Fruit fly (Drosophila melanogaster) whole organism, embryonic: ENCODE results near the gene Acat2.

Source experiments
- ATbp ChIP-seq: fragments of 200-800 bp; sonication (Bioruptor generic); optimal IDR thresholded peaks from 2 replicates; lab custom pipeline; 2017; ENCODE audit warnings: missing biosample characterization, mild to moderate bottlenecking, missing genetic modification characterization, missing genetic modification reagents
- B-H2 ChIP-seq: fragments of 200-800 bp; sonication (Bioruptor generic); optimal IDR thresholded peaks from 2 replicates; lab custom pipeline; 2018; ENCODE audit warnings: missing biosample characterization, mild to moderate bottlenecking, missing genetic modification characterization
- Bteb2 ChIP-seq: fragments of 200-800 bp; sonication (Bioruptor generic); optimal IDR thresholded peaks from 2 replicates; lab custom pipeline; 2016; ENCODE audit warnings: missing biosample characterization, missing genetic modification characterization
- CG10543 ChIP-seq: fragments of 200-800 bp; sonication (Bioruptor generic); optimal IDR thresholded peaks from 3 replicates; lab custom pipeline; 2017; ENCODE audit warnings: missing biosample characterization, mild to moderate bottlenecking, missing genetic modification characterization, moderate library complexity
- CG10654 ChIP-seq: fragments of 200-800 bp; sonication (Bioruptor generic); optimal IDR thresholded peaks from 2 replicates; lab custom pipeline; 2016; ENCODE audit warnings: missing biosample characterization, missing genetic modification characterization
- CG12659 ChIP-seq: fragments of 200-800 bp; sonication (Bioruptor generic); optimal IDR thresholded peaks from 3 replicates; lab custom pipeline; 2017; ENCODE audit warnings: mild to moderate bottlenecking, missing biosample characterization, missing genetic modification reagents, missing genetic modification characterization
- CG14860 ChIP-seq: fragments of 200-800 bp; sonication (Bioruptor generic); IDR thresholded peaks from 3 replicates; pipeline ENCODE4 v1.3.6; 2022; ENCODE audit warnings: missing biosample characterization, missing genetic modification characterization; ENCODE audit not compliant: partially characterized antibody
- CG18764 ChIP-seq: fragments of 200-800 bp; sonication (Bioruptor generic); optimal IDR thresholded peaks from 3 replicates; lab custom pipeline; 2016; ENCODE audit warnings: missing biosample characterization, missing genetic modification characterization
- CG31388 ChIP-seq: fragments of 200-800 bp; sonication (Bioruptor generic); optimal IDR thresholded peaks from 2 replicates; lab custom pipeline; 2016; ENCODE audit warnings: missing biosample characterization, missing genetic modification characterization
- CG34376 ChIP-seq: fragments of 200-800 bp; sonication (Bioruptor generic); optimal IDR thresholded peaks from 2 replicates; lab custom pipeline; 2018; ENCODE audit warnings: missing biosample characterization, mild to moderate bottlenecking, missing genetic modification characterization
- CG6175 ChIP-seq: fragments of 200-800 bp; sonication (Bioruptor generic); IDR thresholded peaks from 3 replicates; pipeline ENCODE4 v1.3.6; 2022; ENCODE audit warnings: missing biosample characterization, missing genetic modification characterization
- CG7745 ChIP-seq: fragments of 200-800 bp; sonication (Bioruptor generic); optimal IDR thresholded peaks from 2 replicates; lab custom pipeline; 2018; ENCODE audit warnings: missing biosample characterization, mild to moderate bottlenecking, missing genetic modification characterization, moderate library complexity
- CG9215 ChIP-seq: fragments of 200-800 bp; sonication (Bioruptor generic); IDR thresholded peaks from 2 replicates; pipeline ENCODE4 v1.3.6; 2022; ENCODE audit warnings: missing biosample characterization, missing genetic modification characterization
- Deaf1 ChIP-seq: fragments of 200-800 bp; optimal IDR thresholded peaks from 3 replicates; lab custom pipeline; 2019; ENCODE audit warnings: missing biosample characterization, mild to moderate bottlenecking, missing genetic modification characterization, moderate library complexity
- E2f2 ChIP-seq: fragments of 200-800 bp; sonication (Bioruptor generic); IDR thresholded peaks from 2 replicates; pipeline ENCODE4 v1.3.6; 2022; ENCODE audit warnings: missing biosample characterization, missing genetic modification characterization
- Ets65A ChIP-seq: fragments of 200-800 bp; sonication (Bioruptor generic); peaks from one replicate; lab custom pipeline; 2016; ENCODE audit warnings: missing biosample characterization, missing genetic modification characterization
- Fer1 ChIP-seq: fragments of 200-800 bp; sonication (Bioruptor generic); optimal IDR thresholded peaks from 2 replicates; lab custom pipeline; 2017; ENCODE audit warnings: missing biosample characterization, mild to moderate bottlenecking, missing genetic modification characterization
- GATAe ChIP-seq: fragments of 200-800 bp; sonication (Bioruptor generic); conservative IDR thresholded peaks from 2 replicates; pipeline ENCODE4 v1.3.6; 2022; ENCODE audit warnings: missing biosample characterization, missing genetic modification characterization
- HLH54F ChIP-seq: fragments of 200-800 bp; sonication (Bioruptor generic); optimal IDR thresholded peaks from 3 replicates; lab custom pipeline; 2016; ENCODE audit warnings: missing biosample characterization, missing genetic modification characterization
- HmgZ ChIP-seq: fragments of 200-800 bp; sonication (Bioruptor generic); optimal IDR thresholded peaks from 2 replicates; lab custom pipeline; 2018; ENCODE audit warnings: missing biosample characterization, mild to moderate bottlenecking, missing genetic modification characterization
- Hr51 ChIP-seq, 2 experiments: fragments of 200-800 bp; sonication (Bioruptor generic); optimal IDR thresholded peaks; 2 replicates in 1 of 2; 3 replicates in 1 of 2; lab custom pipeline; 2016 to 2018; ENCODE audit warnings: missing biosample characterization in 2 of 2, missing genetic modification characterization in 2 of 2, mild to moderate bottlenecking in 1 of 2, moderate library complexity in 1 of 2
- NC2α ChIP-seq: fragments of 200-800 bp; sonication (Bioruptor generic); optimal IDR thresholded peaks from 2 replicates; lab custom pipeline; 2016; ENCODE audit warnings: missing biosample characterization, missing genetic modification characterization
- Optix ChIP-seq: fragments of 200-800 bp; sonication (Bioruptor generic); IDR thresholded peaks from 3 replicates; pipeline ENCODE4 v1.3.6; 2022; ENCODE audit warnings: missing biosample characterization, missing genetic modification characterization
- Pdp1 ChIP-seq, 2 experiments: fragments of 200-800 bp; sonication (Bioruptor generic); optimal IDR thresholded peaks; 3 replicates each; lab custom pipeline; 2016; ENCODE audit warnings: missing biosample characterization in 2 of 2, missing genetic modification characterization in 2 of 2, mild to moderate bottlenecking in 1 of 2, moderate library complexity in 1 of 2
- Sin3A ChIP-seq: fragments of >200 bp; optimal IDR thresholded peaks from 2 replicates; lab custom pipeline; 2018
- amos ChIP-seq: fragments of 200-800 bp; sonication (Bioruptor generic); IDR thresholded peaks from 2 replicates; pipeline ENCODE4 v1.3.6; 2022; ENCODE audit warnings: missing biosample characterization, missing genetic modification characterization; ENCODE audit not compliant: partially characterized antibody
- aop ChIP-seq: fragments of 200-800 bp; sonication (Bioruptor generic); IDR thresholded peaks from 2 replicates; pipeline ENCODE4 v1.3.6; 2022; ENCODE audit warnings: missing biosample characterization, missing genetic modification characterization
- ato ChIP-seq: fragments of 200-800 bp; sonication (Bioruptor generic); IDR thresholded peaks from 2 replicates; pipeline ENCODE4 v1.3.6; 2022; ENCODE audit warnings: missing biosample characterization, missing genetic modification characterization; ENCODE audit not compliant: partially characterized antibody
- cad ChIP-seq: fragments of >200 bp; optimal IDR thresholded peaks from 2 replicates; lab custom pipeline; 2017; ENCODE audit warnings: missing biosample characterization, missing genetic modification characterization
- corto ChIP-seq: fragments of 200-800 bp; sonication (Bioruptor generic); optimal IDR thresholded peaks from 2 replicates; lab custom pipeline; 2016; ENCODE audit warnings: missing biosample characterization, mild to moderate bottlenecking, missing genetic modification characterization, moderate library complexity
- ems ChIP-seq: fragments of 200-800 bp; sonication (Bioruptor generic); optimal IDR thresholded peaks from 3 replicates; lab custom pipeline; 2016; ENCODE audit warnings: missing biosample characterization, missing genetic modification characterization
- exex ChIP-seq: fragments of 200-800 bp; sonication (Bioruptor generic); optimal IDR thresholded peaks from 4 replicates; lab custom pipeline; 2018; ENCODE audit warnings: missing biosample characterization, mild to moderate bottlenecking, missing genetic modification characterization, moderate library complexity
- fd102C ChIP-seq: fragments of 200-800 bp; sonication (Bioruptor generic); optimal IDR thresholded peaks from 2 replicates; lab custom pipeline; 2018; ENCODE audit warnings: missing biosample characterization, mild to moderate bottlenecking, missing genetic modification characterization, moderate library complexity
- grn ChIP-seq: fragments of 200-800 bp; sonication (Bioruptor generic); optimal IDR thresholded peaks from 3 replicates; lab custom pipeline; 2017; ENCODE audit warnings: missing biosample characterization, missing genetic modification characterization
- mirr ChIP-seq: fragments of 200-800 bp; sonication (Bioruptor generic); optimal IDR thresholded peaks from 3 replicates; lab custom pipeline; 2018; ENCODE audit warnings: missing biosample characterization, mild to moderate bottlenecking, missing genetic modification characterization
- rib ChIP-seq: fragments of 200-800 bp; sonication (Bioruptor generic); IDR thresholded peaks from 2 replicates; pipeline ENCODE4 v1.3.6; 2022; ENCODE audit warnings: missing biosample characterization, missing genetic modification characterization
- schlank ChIP-seq: fragments of 200-800 bp; sonication (Bioruptor generic); optimal IDR thresholded peaks from 2 replicates; lab custom pipeline; 2018; ENCODE audit warnings: missing biosample characterization, mild to moderate bottlenecking, missing genetic modification characterization
- sd ChIP-seq: fragments of 200-800 bp; sonication (Bioruptor generic); optimal IDR thresholded peaks from 3 replicates; lab custom pipeline; 2018; ENCODE audit warnings: missing biosample characterization, mild to moderate bottlenecking, missing genetic modification characterization, moderate library complexity
- sima ChIP-seq: fragments of 200-800 bp; sonication (Bioruptor generic); optimal IDR thresholded peaks from 2 replicates; lab custom pipeline; 2016; ENCODE audit warnings: missing biosample characterization, missing genetic modification characterization
- slou ChIP-seq: fragments of 200-800 bp; sonication (Bioruptor generic); optimal IDR thresholded peaks from 3 replicates; lab custom pipeline; 2016; ENCODE audit warnings: missing biosample characterization, missing genetic modification characterization
- sug ChIP-seq: fragments of 200-800 bp; optimal IDR thresholded peaks from 2 replicates; lab custom pipeline; 2019; ENCODE audit warnings: missing biosample characterization, mild to moderate bottlenecking, missing genetic modification characterization, moderate library complexity
- tgo ChIP-seq: fragments of 200-800 bp; sonication (Bioruptor generic); IDR thresholded peaks from 3 replicates; pipeline ENCODE4 v1.3.6; 2022; ENCODE audit warnings: missing biosample characterization, missing genetic modification characterization
- trem ChIP-seq: fragments of 200-800 bp; optimal IDR thresholded peaks from 3 replicates; lab custom pipeline; 2019; ENCODE audit warnings: missing biosample characterization, mild to moderate bottlenecking, missing genetic modification characterization, moderate library complexity
- vnd ChIP-seq: fragments of 200-800 bp; sonication (Bioruptor generic); IDR thresholded peaks from 3 replicates; pipeline ENCODE4 v1.3.6; 2022; ENCODE audit warnings: missing biosample characterization, missing genetic modification characterization; ENCODE audit not compliant: partially characterized antibody
- zfh1 ChIP-seq: fragments of 200-800 bp; sonication (Bioruptor generic); IDR thresholded peaks from 3 replicates; pipeline ENCODE4 v1.3.6; 2022; ENCODE audit warnings: missing biosample characterization, missing genetic modification characterization

Gene Acat2

dm6 chr3L:1323136-1323535 lies 20.4 kb downstream of the Acat2 start (continued):
- TF ChIP-seq trem (tag; lab: Kevin White, UChicago), result peak; percentile 67
- no peak for TF ChIP-seq CG6175

DNA sequence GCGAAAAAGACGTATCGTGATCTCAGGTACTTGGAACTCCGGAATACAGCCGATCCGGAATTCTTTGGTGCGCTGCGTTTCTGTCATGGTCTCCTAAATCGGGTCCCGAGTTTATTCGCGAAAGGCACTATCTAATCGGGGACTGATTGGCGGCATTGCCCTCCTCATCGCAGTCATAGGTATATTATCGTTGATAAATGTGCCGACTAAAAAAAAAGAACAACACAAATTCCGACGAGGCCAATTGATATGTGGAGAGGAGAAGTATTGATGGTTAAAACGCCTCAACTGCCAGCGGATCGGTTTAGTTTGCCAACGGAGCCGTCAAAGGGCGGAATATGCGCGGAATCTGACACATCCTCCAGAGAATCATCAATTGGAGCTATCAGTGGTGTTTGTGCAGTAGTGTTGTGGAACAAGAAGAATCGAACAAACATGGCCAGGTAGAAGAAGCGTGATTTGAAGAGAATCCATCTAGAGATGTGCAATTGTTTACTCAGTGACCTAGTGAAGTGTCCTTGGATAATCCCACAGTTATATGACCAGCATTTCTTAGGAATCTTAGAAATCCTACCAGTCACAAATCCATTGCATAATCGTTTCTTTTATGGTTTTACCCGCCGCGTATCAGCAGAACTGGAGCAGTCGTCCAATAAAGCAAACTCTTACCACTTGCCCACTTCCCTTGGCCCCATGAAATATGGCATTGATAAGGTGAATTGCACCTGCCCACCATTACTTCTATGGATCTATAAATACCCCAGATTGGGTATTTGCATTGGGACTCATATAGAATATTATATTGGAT lies 22.3 kb downstream of the Acat2 start:
- TF ChIP-seq CG10543 (GFP tag; lab: Kevin White, UChicago) (peak; percentile 47), zfh1 (GFP tag; lab: Robert Waterston, UW) (0 out of 3 replicates have a peak, but pooled peaks have one; percentile 17), HmgZ (peak; percentile 8), exex (tag; lab: Kevin White, UChicago) (peak; percentile 77), Fer1 (GFP tag; lab: Kevin White, UChicago) (no peak), Ets65A (GFP tag; lab: Kevin White, UChicago) (peak; percentile 27), Deaf1 (tag; lab: Kevin White, UChicago) (peak; percentile 18), sima (GFP tag; lab: Kevin White, UChicago) (no peak), CG9215 (GFP tag; lab: Robert Waterston, UW) (0 out of 2 replicates have a peak, but pooled peaks have one; percentile 11), CG6175 (no peak), CG34376 (GFP tag; lab: Kevin White, UChicago) (peak; percentile 89), Optix (GFP tag; lab: Robert Waterston, UW) (no peak), CG7745 (tag; lab: Kevin White, UChicago) (no peak), amos (GFP tag; lab: Robert Waterston, UW) (no peak), sd (tag; lab: Kevin White, UChicago) (peak; percentile 73), B-H2 (GFP tag; lab: Kevin White, UChicago) (peak; percentile 1), cad (GFP tag; lab: Kevin White, UChicago) (peak; percentile 25), rib (GFP tag; lab: Robert Waterston, UW) (peak; percentile 43; the same call in 1 of the 2 replicates), fd102C (GFP tag; lab: Kevin White, UChicago) (no peak), Pdp1 (GFP tag; optimal IDR thresholded peaks at IDR 0.05; lab: Kevin White, UChicago) (peak in 1 of 2 experiments; percentile 91), vnd (GFP tag; lab: Robert Waterston, UW) (0 out of 3 replicates have a peak, but pooled peaks have one; percentile 10), mirr (GFP tag; lab: Kevin White, UChicago) (peak; percentile 68), NC2α (GFP tag; lab: Kevin White, UChicago) (no peak), GATAe (peak; percentile 84), corto (GFP tag; lab: Kevin White, UChicago) (peak; percentile 16)

DNA sequence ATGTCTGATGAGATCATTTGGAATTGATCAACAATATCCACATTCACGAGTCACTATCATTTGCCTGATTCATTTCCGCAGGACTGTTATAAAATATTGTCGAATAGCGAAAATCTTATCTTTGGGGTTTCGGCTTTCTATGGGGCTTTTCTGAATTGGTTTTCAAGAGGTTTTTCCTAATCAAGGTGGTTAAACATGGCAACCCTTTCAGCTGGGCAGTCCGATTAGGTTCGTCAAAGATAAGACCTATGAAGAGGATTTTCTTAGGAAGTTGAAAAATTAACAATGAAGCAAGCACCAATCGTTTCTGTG lies 22.8 kb downstream of the Acat2 start:
- TF ChIP-seq HLH54F (GFP tag; lab: Kevin White, UChicago) (no peak), ATbp (no peak), GATAe (0 out of 2 replicates have a peak, but pooled peaks have one; percentile 38), grn (GFP tag; lab: Kevin White, UChicago) (peak; percentile 48), sug (peak; percentile 61), exex (tag; lab: Kevin White, UChicago) (peak; percentile 82)

DNA sequence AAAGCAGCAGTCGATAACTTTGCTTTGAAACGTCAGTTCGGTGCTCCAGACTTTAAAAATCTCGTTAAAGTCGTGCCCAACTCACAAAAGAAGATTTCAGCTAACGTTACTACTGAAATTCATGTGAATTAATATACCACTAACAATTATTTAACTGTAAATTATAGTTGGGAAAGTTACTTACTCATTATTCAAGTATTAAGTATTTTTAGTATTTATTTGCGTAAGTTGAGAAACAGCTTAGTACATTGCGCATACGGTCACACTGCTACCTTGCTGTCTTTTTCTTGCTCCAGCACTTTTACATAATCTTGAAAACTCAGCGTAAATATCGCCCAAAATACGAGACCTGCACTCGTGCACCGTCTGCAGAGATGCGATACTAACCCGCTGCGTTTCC lies 27.0 kb downstream of the Acat2 start, which contains the start of gene ND-ACP:
TSS of gene ND-ACP (plus strand) at position 226 of the 400 bp plus-strand sequence.
- TF ChIP-seq aop (GFP tag; lab: Robert Waterston, UW) (no peak), tgo (no peak), E2f2 (peak; percentile 91), Optix (GFP tag; lab: Robert Waterston, UW) (no peak), CG12659 (GFP tag; lab: Kevin White, UChicago) (peak; percentile 37), CG10654 (GFP tag; lab: Kevin White, UChicago) (no peak), schlank (tag; lab: Kevin White, UChicago) (no peak), slou (GFP tag; lab: Kevin White, UChicago) (no peak), CG31388 (no peak), CG14860 (GFP tag; lab: Robert Waterston, UW) (no peak), ato (GFP tag; lab: Robert Waterston, UW) (no peak), Sin3A (lab: Kevin White, UChicago) (peak; percentile 78), ems (GFP tag; lab: Kevin White, UChicago) (no peak), CG18764 (no peak), Hr51 (GFP tag; optimal IDR thresholded peaks at IDR 0.05; lab: Kevin White, UChicago) (no peak), Bteb2 (GFP tag; lab: Kevin White, UChicago) (no peak)
